Fruit fly (Drosophila melanogaster): Measurements from ENCODE around the gene CG14448.

Gene CG14448

DNA sequence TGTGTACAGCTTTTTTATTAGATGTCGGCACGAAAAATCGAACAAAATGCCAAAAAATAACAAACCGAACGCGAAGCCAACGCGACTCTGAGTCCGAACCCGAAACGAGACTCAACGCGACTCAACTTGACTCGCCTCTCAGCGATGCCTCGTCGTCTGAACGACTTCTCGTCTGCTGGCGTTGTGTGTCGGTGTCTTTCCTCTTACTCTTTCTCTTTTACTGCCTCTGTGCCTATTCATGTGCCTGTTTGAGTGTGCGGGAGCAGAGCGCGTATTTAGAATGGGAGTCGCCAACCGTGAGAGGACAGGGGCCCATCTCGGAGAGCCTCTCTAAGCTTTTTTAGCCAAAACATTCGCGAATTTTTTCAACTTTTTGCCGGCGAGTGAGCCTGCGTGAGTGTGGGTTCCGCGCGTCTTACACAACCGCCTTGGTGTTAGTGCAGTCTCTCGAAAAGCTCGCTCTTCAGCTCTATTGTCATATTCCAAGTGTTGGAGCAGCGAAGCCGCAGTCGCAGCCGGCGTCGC is 36.5 kb downstream of the CG14448 start:
- TF ChIP-seq CTCF (optimal IDR thresholded peaks at IDR 0.05) (no peak), CG8478 (optimal IDR thresholded peaks at IDR 0.05) (no peak)

DNA sequence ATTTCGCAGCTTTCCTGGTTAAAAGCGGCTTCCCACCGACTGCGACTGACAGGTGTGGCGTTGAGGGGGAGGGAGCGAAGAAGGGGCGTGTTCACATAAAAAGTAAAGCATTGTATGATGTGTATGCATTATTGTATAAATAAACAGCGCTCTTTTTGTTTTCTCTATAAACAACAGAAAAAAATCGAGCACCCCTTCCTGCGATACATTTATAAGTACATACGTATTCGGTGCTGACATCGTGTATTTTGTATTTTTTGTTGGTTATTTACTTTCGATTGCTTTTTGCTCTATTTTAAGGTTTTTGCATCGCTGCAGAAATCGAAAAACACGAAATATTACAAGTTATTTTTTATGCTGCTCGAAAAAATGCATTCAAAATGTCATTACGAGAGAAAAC is 38.0 kb downstream of the CG14448 start:
- TF ChIP-seq CTCF (optimal IDR thresholded peaks at IDR 0.05): no peak
- no peak for TF ChIP-seq CG8478 (optimal IDR thresholded peaks at IDR 0.05)

DNA sequence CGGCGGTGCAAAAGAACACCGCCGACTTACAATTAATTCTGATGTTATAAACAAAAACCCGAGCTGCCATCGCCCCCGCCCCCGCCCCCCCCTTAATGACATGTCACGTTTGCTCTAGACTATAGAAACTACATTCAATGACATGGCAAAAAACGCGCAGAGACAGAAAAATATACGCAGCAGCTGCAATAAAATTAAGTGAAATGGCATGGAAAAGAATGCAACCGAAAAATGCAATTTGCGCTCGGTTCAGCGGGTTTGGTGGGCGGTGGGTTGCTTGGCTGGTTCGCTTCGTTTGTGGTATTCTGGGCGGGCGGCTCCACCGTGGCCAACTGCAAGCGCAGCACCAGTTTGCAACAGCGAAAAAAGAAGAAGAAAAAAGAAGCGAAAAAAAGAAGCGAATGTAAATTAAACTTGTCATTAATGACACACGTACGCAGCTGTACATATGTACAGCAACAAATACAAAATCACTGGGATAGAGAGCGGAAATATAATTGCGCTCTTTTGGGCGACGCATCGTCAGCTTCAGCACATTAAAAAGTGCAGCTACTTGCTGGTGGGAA is 42.0 kb downstream of the CG14448 start:
- TF ChIP-seq CG8478 (optimal IDR thresholded peaks at IDR 0.05) (no peak), CTCF (optimal IDR thresholded peaks at IDR 0.05) (no peak)

DNA sequence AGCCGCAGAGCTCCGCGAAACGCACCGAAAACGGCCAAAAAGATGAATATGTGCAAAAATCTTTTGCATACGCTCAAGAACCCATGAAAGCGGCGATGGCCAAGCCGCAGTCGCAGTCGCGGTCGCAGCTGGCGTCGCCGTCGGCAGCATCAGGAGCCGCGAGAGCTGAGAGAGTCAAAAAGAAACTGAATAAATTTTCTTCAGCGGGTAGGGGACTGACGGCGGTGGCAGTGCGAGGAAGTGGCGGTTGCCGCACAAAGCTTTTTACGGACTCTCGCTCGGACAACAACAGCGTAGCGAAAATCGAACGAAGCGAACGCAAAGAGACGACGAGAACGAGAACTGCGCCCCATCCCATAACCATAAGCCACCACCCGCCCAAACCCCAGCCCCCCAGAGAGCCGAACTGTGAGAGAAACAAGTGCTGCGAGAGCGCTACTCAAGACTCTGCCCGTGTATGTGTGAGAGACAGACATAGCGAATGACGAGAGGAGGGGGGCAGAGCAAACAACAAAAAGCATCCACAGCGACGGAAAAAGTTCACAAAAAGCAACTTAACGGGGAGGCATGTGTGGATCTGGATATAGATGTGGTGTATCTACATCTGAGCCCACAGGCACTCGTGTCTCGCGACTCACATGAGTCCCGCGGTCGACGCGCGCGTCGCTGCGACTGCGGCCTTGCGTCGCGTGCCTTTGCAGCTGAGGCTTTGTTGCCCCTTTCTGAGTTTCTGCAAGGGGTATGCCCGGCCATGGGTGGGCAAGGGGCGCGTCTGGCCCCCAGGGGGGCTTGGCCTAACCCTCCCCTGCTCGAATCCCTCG is 47.1 kb downstream of the CG14448 start, which contains the start of gene jim:
Gene jim (minus strand): TSS at position 51 of the 821 bp plus-strand sequence.
- no peak for TF ChIP-seq CG8478 (optimal IDR thresholded peaks at IDR 0.05)
- TF ChIP-seq CTCF (optimal IDR thresholded peaks at IDR 0.05): no peak

- TF ChIP-seq CG8478 (optimal IDR thresholded peaks at IDR 0.05) (no peak), CTCF (optimal IDR thresholded peaks at IDR 0.05) (no peak)
Measured at dm6 chr3L:22836768-22837167, 48.5 kb downstream of the CG14448 start, which contains the start of the genes CG11226 and CG45428. Gene CG11226, plus strand, starts transcription at chr3L:22837068. Gene CG45428, minus strand, starts transcription at chr3L:22837070.

dm6 chr3L:22837651-22838614 is 49.7 kb downstream of the CG14448 start:
- TF ChIP-seq CTCF (optimal IDR thresholded peaks at IDR 0.05) (no peak), CG8478 (optimal IDR thresholded peaks at IDR 0.05) (no peak)

Data from S2 (cell line).